Fruit fly (Drosophila melanogaster): ENCODE results near the gene Acbp6.

Gene Acbp6

DNA sequence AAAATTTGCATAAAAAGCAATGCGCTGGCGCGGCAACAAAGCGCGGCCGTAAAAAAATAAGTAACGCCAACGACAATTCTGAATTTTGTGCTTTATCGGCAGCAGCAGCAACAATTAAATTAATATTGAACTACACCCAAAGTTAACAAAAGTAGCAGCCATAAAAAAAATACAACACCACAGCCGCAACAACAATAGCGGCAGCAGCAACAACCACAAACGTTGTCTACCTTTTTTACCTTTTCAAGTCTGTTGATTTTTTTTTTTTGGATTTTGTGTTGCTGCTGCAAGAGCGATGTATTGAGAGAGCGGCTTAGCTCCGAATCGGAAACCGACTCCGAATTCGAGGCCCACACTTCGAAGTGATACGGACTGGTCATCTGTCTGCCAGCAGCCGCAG is 6.1 kb downstream of the Acbp6 start:
- TF ChIP-seq psq (optimal IDR thresholded peaks at IDR 0.05) (no peak), CG8478 (optimal IDR thresholded peaks at IDR 0.05) (no peak), pan (optimal IDR thresholded peaks at IDR 0.05) (no peak), EcR (GFP tag; optimal IDR thresholded peaks at IDR 0.05) (no peak), usp (GFP tag; optimal IDR thresholded peaks at IDR 0.05) (no peak), Dll (optimal IDR thresholded peaks at IDR 0.05) (no peak)

dm6 chr3L:7136663-7137062 is 8.0 kb downstream of the Acbp6 start:
- TF ChIP-seq usp (GFP tag; optimal IDR thresholded peaks at IDR 0.05) (no peak), CG8478 (optimal IDR thresholded peaks at IDR 0.05) (no peak)

DNA sequence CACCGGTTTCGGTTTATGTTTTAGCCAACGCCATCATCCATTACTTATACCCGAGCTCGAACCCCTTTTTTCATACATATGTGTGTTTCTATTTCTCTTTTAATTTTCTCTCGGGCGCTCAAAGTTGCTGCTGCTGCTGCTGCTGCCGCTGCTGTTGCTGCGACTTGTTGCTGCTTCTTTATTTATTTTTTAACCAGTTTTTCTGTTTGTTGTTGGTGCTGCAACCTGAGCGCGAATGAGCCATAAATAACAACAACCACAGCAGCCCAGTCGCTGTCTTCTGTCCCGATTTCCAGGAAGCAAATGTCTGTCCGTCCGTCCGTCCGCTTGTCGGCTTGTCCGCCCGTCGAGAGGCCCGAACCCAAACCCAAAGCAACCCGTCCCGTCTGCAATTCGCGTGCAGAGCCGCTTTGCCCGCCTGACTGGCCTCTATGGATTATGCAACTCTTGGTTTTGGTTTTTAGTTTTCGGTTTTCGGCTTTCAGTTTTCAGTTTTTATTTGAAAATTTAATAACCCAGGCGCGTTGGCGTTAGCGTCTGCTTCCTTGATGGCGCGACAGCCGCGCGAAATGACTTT is 9.0 kb downstream of the Acbp6 start:
- TF ChIP-seq usp (GFP tag; optimal IDR thresholded peaks at IDR 0.05) (no peak), pan (optimal IDR thresholded peaks at IDR 0.05) (no peak), psq (optimal IDR thresholded peaks at IDR 0.05) (no peak), CG8478 (optimal IDR thresholded peaks at IDR 0.05) (no peak), EcR (GFP tag; optimal IDR thresholded peaks at IDR 0.05) (no peak), Dll (optimal IDR thresholded peaks at IDR 0.05) (no peak)

dm6 chr3L:7143283-7143682 is 14.6 kb downstream of the Acbp6 start:
- no peak for TF ChIP-seq usp (GFP tag; optimal IDR thresholded peaks at IDR 0.05)
- TF ChIP-seq CG8478 (optimal IDR thresholded peaks at IDR 0.05), result no peak
- no peak for TF ChIP-seq Dll (optimal IDR thresholded peaks at IDR 0.05)
- no peak for TF ChIP-seq EcR (GFP tag; optimal IDR thresholded peaks at IDR 0.05)
- TF ChIP-seq pan (optimal IDR thresholded peaks at IDR 0.05), result no peak
- no peak for TF ChIP-seq psq (optimal IDR thresholded peaks at IDR 0.05)

dm6 chr3L:7147796-7148195 is 19.1 kb downstream of the Acbp6 start:
- TF ChIP-seq Dll (optimal IDR thresholded peaks at IDR 0.05) (no peak), psq (optimal IDR thresholded peaks at IDR 0.05) (no peak), usp (GFP tag; optimal IDR thresholded peaks at IDR 0.05) (no peak), EcR (GFP tag; optimal IDR thresholded peaks at IDR 0.05) (no peak), pan (optimal IDR thresholded peaks at IDR 0.05) (no peak), CG8478 (optimal IDR thresholded peaks at IDR 0.05) (no peak)

dm6 chr3L:7149388-7149787 is 20.7 kb downstream of the Acbp6 start:
- no peak for TF ChIP-seq psq (optimal IDR thresholded peaks at IDR 0.05)
- TF ChIP-seq EcR (GFP tag; optimal IDR thresholded peaks at IDR 0.05), result no peak
- TF ChIP-seq Dll (optimal IDR thresholded peaks at IDR 0.05), result no peak
- no peak for TF ChIP-seq CG8478 (optimal IDR thresholded peaks at IDR 0.05)
- TF ChIP-seq pan (optimal IDR thresholded peaks at IDR 0.05), result no peak
- TF ChIP-seq usp (GFP tag; optimal IDR thresholded peaks at IDR 0.05), result no peak

DNA sequence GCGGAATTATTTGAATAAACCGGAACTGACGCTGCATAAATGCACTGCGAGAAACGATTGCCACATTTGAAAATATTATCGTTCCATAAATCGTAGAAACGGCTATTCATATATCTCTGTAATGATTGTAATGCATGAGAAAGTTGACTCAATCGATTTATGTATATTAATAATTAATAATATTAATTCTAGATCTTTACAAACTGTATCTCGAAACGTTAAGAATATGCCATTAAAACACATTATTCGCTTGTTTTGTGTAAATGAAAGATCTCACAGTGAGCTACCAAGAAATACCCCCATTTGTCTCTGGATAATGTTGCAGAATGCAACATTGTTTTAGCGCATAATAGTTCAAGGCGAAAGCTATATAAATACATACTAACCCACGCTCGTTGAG is 21.1 kb downstream of the Acbp6 start:
- TF ChIP-seq psq (optimal IDR thresholded peaks at IDR 0.05) (no peak), EcR (GFP tag; optimal IDR thresholded peaks at IDR 0.05) (no peak), pan (optimal IDR thresholded peaks at IDR 0.05) (no peak), usp (GFP tag; optimal IDR thresholded peaks at IDR 0.05) (no peak), CG8478 (optimal IDR thresholded peaks at IDR 0.05) (no peak), Dll (optimal IDR thresholded peaks at IDR 0.05) (no peak)

DNA sequence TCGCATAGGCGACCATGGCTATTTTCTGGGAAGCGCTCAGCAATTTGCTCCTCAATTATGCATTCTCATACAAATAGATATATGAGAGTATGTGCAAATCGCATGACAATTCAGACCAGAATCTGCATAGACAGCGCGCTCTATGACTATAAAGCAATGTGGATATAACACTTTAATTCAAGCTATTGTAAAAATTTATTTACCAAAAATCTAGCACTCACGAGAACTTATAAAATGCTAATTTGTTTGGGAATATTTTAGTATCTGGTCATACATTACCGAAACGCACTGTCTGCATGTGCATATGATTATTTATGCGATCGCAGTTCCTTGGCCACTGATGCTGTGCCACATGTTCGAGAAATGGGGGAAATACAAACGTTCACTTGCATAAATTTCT is 22.1 kb downstream of the Acbp6 start:
- no peak for TF ChIP-seq psq (optimal IDR thresholded peaks at IDR 0.05)

- TF ChIP-seq usp (GFP tag; optimal IDR thresholded peaks at IDR 0.05) (no peak), Dll (optimal IDR thresholded peaks at IDR 0.05) (no peak), psq (optimal IDR thresholded peaks at IDR 0.05) (no peak)
These were observed 23.1 kb downstream of the Acbp6 start for dm6 chr3L:7151521-7152465.

- TF ChIP-seq Dll (optimal IDR thresholded peaks at IDR 0.05) (no peak), psq (optimal IDR thresholded peaks at IDR 0.05) (no peak), CG8478 (optimal IDR thresholded peaks at IDR 0.05) (no peak), usp (GFP tag; optimal IDR thresholded peaks at IDR 0.05) (no peak), pan (optimal IDR thresholded peaks at IDR 0.05) (no peak), EcR (GFP tag; optimal IDR thresholded peaks at IDR 0.05) (no peak)
These were observed 24.9 kb downstream of the Acbp6 start for dm6 chr3L:7153634-7154033.

- TF ChIP-seq EcR (GFP tag; optimal IDR thresholded peaks at IDR 0.05), result no peak
- no peak for TF ChIP-seq psq (optimal IDR thresholded peaks at IDR 0.05)
- TF ChIP-seq usp (GFP tag; optimal IDR thresholded peaks at IDR 0.05), result no peak
- TF ChIP-seq CG8478 (optimal IDR thresholded peaks at IDR 0.05), result no peak
- no peak for TF ChIP-seq Dll (optimal IDR thresholded peaks at IDR 0.05)
- no peak for TF ChIP-seq pan (optimal IDR thresholded peaks at IDR 0.05)
These were observed 25.5 kb downstream of the Acbp6 start for dm6 chr3L:7154249-7154648.

- TF ChIP-seq CG8478 (optimal IDR thresholded peaks at IDR 0.05) (no peak), psq (optimal IDR thresholded peaks at IDR 0.05) (no peak), EcR (GFP tag; optimal IDR thresholded peaks at IDR 0.05) (no peak), usp (GFP tag; optimal IDR thresholded peaks at IDR 0.05) (no peak), Dll (optimal IDR thresholded peaks at IDR 0.05) (no peak)
These were observed 26.8 kb downstream of the Acbp6 start for dm6 chr3L:7155522-7155978.

DNA sequence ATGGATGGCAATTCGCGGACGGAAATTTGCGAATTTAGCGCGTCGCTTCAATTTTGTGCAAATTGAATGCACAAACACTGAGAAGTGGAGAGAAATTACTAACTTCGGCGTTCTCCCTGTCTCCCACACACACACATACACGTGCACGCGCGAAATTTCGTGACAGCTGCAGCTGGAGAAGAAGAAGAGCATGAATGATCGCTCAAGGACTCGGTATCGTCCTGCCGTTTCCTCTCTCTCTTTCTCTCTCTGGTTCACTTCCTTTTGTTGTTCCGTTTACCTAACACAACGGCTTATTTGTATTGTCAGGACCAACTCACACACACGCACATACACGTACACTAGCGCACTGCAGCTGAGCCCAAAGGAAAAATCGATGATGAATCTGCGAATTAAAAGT is 27.5 kb downstream of the Acbp6 start:
- no peak for TF ChIP-seq EcR (GFP tag; optimal IDR thresholded peaks at IDR 0.05)
- TF ChIP-seq usp (GFP tag; optimal IDR thresholded peaks at IDR 0.05), result no peak
- TF ChIP-seq CG8478 (optimal IDR thresholded peaks at IDR 0.05), result no peak
- no peak for TF ChIP-seq pan (optimal IDR thresholded peaks at IDR 0.05)
- no peak for TF ChIP-seq Dll (optimal IDR thresholded peaks at IDR 0.05)
- no peak for TF ChIP-seq psq (optimal IDR thresholded peaks at IDR 0.05)
